Fruit fly (Drosophila melanogaster) whole organism, pupa: ENCODE results near the gene RabGGTb.

ENCODE experiments used
- CG12605 ChIP-seq: fragments of 200-800 bp; sonication (Bioruptor generic); IDR thresholded peaks from 2 replicates; pipeline ENCODE4 v1.3.6; 2022; ENCODE audit warnings: missing biosample characterization, missing genetic modification characterization
- CG13204 ChIP-seq: fragments of 200-800 bp; sonication (Bioruptor generic); optimal IDR thresholded peaks from 2 replicates; lab custom pipeline; 2018; ENCODE audit warnings: missing biosample characterization, mild to moderate bottlenecking, missing genetic modification characterization, moderate library complexity
- CG32121 ChIP-seq: fragments of 200-800 bp; sonication (Bioruptor generic); IDR thresholded peaks from 2 replicates; pipeline ENCODE4 v1.3.6; 2022; ENCODE audit warnings: missing biosample characterization, missing genetic modification characterization
- CG8159 ChIP-seq: fragments of 200-800 bp; sonication (Bioruptor generic); optimal IDR thresholded peaks from 3 replicates; lab custom pipeline; 2018; ENCODE audit warnings: missing biosample characterization, mild to moderate bottlenecking, missing genetic modification characterization, moderate library complexity
- D1 ChIP-seq: fragments of 200-800 bp; sonication (Bioruptor generic); optimal IDR thresholded peaks from 2 replicates; lab custom pipeline; 2018; ENCODE audit warnings: missing biosample characterization, mild to moderate bottlenecking, missing genetic modification characterization, moderate library complexity
- EcR ChIP-seq: fragments of 200-800 bp; sonication (Bioruptor generic); optimal IDR thresholded peaks from 3 replicates; lab custom pipeline; 2019; ENCODE audit warnings: missing biosample characterization, missing genetic modification characterization, mild to moderate bottlenecking, moderate library complexity, missing genetic modification reagents
- Pif1A ChIP-seq: fragments of 200-800 bp; sonication (Bioruptor generic); optimal IDR thresholded peaks from 3 replicates; lab custom pipeline; 2016; ENCODE audit warnings: missing biosample characterization, missing genetic modification characterization
- Pif1B ChIP-seq: fragments of 200-800 bp; sonication (Bioruptor generic); optimal IDR thresholded peaks from 3 replicates; lab custom pipeline; 2016; ENCODE audit warnings: missing biosample characterization, missing genetic modification characterization
- Snoo ChIP-seq: fragments of 200-800 bp; sonication (Bioruptor generic); optimal IDR thresholded peaks from 3 replicates; lab custom pipeline; 2017; ENCODE audit warnings: missing biosample characterization, mild to moderate bottlenecking, missing genetic modification characterization, inconsistent platforms
- rn ChIP-seq: fragments of 200-800 bp; sonication (Bioruptor generic); IDR thresholded peaks from 2 replicates; pipeline ENCODE4 v1.3.6; 2022; ENCODE audit warnings: missing biosample characterization, missing genetic modification characterization

- no peak for TF ChIP-seq EcR (GFP tag; lab: Kevin White, UChicago)
- no peak for TF ChIP-seq CG13204 (GFP tag; lab: Kevin White, UChicago)
- TF ChIP-seq rn = no peak
- no peak for TF ChIP-seq Snoo (tag; lab: Kevin White, UChicago)
- TF ChIP-seq D1 (tag; lab: Kevin White, UChicago) = no peak
- no peak for TF ChIP-seq CG32121 (GFP tag; lab: Robert Waterston, UW)
- no peak for TF ChIP-seq Pif1B (GFP tag; lab: Kevin White, UChicago)
- TF ChIP-seq CG12605 (GFP tag; lab: Robert Waterston, UW) = no peak
- no peak for TF ChIP-seq CG8159 (tag; lab: Kevin White, UChicago)
- no peak for TF ChIP-seq Pif1A (GFP tag; lab: Kevin White, UChicago)
Measured at dm6 chr2L:2883703-2884294, 4.9 kb downstream of the RabGGTb start.
